Fruit fly (Drosophila melanogaster): Measurements from ENCODE around the gene comm2.

- TF ChIP-seq CG8632 (GFP tag; optimal IDR thresholded peaks at IDR 0.05) = no peak
- TF ChIP-seq CG8319 (GFP tag; optimal IDR thresholded peaks at IDR 0.05) = no peak
- no peak for TF ChIP-seq CG6163 (GFP tag; IDR thresholded peaks at IDR 0.05)
- TF ChIP-seq Met (GFP tag; optimal IDR thresholded peaks at IDR 0.05) = no peak
- TF ChIP-seq cyc (GFP tag; optimal IDR thresholded peaks at IDR 0.05) = no peak
- TF ChIP-seq Lpt (GFP tag; optimal IDR thresholded peaks at IDR 0.05) = no peak
- no peak for TF ChIP-seq CG6854 (GFP tag; optimal IDR thresholded peaks at IDR 0.05)
- TF ChIP-seq fkh (GFP tag; optimal IDR thresholded peaks at IDR 0.05) = no peak
- TF ChIP-seq Hr38 (GFP tag; optimal IDR thresholded peaks at IDR 0.05) = no peak
- TF ChIP-seq achi (GFP tag; optimal IDR thresholded peaks at IDR 0.05) = no peak
- TF ChIP-seq eg (GFP tag; IDR thresholded peaks at IDR 0.05) = no peak
- no peak for TF ChIP-seq CG9139 (GFP tag; optimal IDR thresholded peaks at IDR 0.05)
- no peak for TF ChIP-seq Hr4 (GFP tag; optimal IDR thresholded peaks at IDR 0.05)
These were observed 7.7 kb downstream of the comm2 start, which contains the start of gene CG34451 for dm6 chr3L:15691968-15692367.

All from whole organism, prepupa.